Fruit fly (Drosophila melanogaster): Measurements from ENCODE around the gene CG17104.

The CG17104 gene

DNA sequence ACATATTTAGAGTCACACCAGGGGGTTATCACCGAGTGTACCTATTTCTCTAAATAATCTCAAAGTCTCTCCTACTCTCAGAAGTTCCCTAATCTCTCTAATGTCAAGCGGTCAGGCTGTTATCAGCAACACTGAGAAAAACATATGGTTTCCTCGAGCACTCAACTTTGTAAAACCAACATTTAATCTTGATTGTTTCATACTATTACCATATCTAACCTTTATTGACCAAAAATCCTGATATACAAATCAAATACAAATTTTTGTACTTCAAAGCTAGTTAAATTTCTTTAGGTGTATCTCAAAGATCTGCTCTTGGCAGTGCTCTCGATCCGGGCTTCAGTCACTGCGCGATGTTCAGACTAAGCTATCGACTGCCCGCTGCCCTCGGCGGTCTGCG, 26.3 kb downstream of the CG17104 start, which contains the start of gene CG6415 (continued):
- TF ChIP-seq CG11398 (GFP tag; optimal IDR thresholded peaks at IDR 0.05) (peak; percentile 42), Dip2 (GFP tag; IDR thresholded peaks at IDR 0.05) (no peak), CG8478 (optimal IDR thresholded peaks at IDR 0.05) (no peak), chn (GFP tag; optimal IDR thresholded peaks at IDR 0.05) (peak; percentile 52), CG17912 (GFP tag; optimal IDR thresholded peaks at IDR 0.05) (no peak), Hmx (GFP tag; optimal IDR thresholded peaks at IDR 0.05) (no peak), zfh1 (GFP tag; IDR thresholded peaks at IDR 0.05) (peak; percentile 83), grau (tag; optimal IDR thresholded peaks at IDR 0.05) (peak; percentile 81), kay (GFP tag; optimal IDR thresholded peaks at IDR 0.05) (peak; percentile 11), rib (GFP tag; IDR thresholded peaks at IDR 0.05) (no peak), Doc3 (GFP tag; IDR thresholded peaks at IDR 0.05; ENCODE audit: partially characterized antibody) (no peak), tll (GFP tag; optimal IDR thresholded peaks at IDR 0.05) (no peak), CG13424 (tag; optimal IDR thresholded peaks at IDR 0.05) (peak; percentile 84), CG15479 (GFP tag; optimal IDR thresholded peaks at IDR 0.05) (peak; percentile 64), B-H1 (GFP tag; IDR thresholded peaks at IDR 0.05) (peak; percentile 53), Spps (tag; optimal IDR thresholded peaks at IDR 0.05) (peak; percentile 32), CG30403 (GFP tag; optimal IDR thresholded peaks at IDR 0.05) (peak; percentile 69), Mes4 (GFP tag; optimal IDR thresholded peaks at IDR 0.05) (peak; percentile 54), Oaz (GFP tag; IDR thresholded peaks at IDR 0.05) (0 out of 2 replicates have a peak, but pooled peaks have one; percentile 37), sisA (GFP tag; IDR thresholded peaks at IDR 0.05) (peak; percentile 48), BEAF-32 (GFP tag; optimal IDR thresholded peaks at IDR 0.05) (no peak), E2f2 (GFP tag; IDR thresholded peaks at IDR 0.05) (peak; percentile 40; the same call in 1 of the 2 replicates), ci (GFP tag; IDR thresholded peaks at IDR 0.05) (peak; percentile 86), BtbVII (GFP tag; optimal IDR thresholded peaks at IDR 0.05) (peak; percentile 73), Hr3 (GFP tag; optimal IDR thresholded peaks at IDR 0.05) (peak; percentile 60), CG11456 (GFP tag; IDR thresholded peaks at IDR 0.05) (peak; percentile 78), NFAT (GFP tag; IDR thresholded peaks at IDR 0.05) (peak; percentile 39; the same call in 1 of the 2 replicates), scrt (GFP tag; optimal IDR thresholded peaks at IDR 0.05) (peak; percentile 68), ara (GFP tag; IDR thresholded peaks at IDR 0.05) (peak; percentile 75), CG17385 (GFP tag; optimal IDR thresholded peaks at IDR 0.05) (peak; percentile 63), twi (tag; optimal IDR thresholded peaks at IDR 0.05) (no peak), CG2678 (tag; optimal IDR thresholded peaks at IDR 0.05) (peak; percentile 87), H2.0 (GFP tag; IDR thresholded peaks at IDR 0.05) (peak; percentile 77), hb (GFP tag; IDR thresholded peaks at IDR 0.05; ENCODE audit: partially characterized antibody) (no peak), CG3407 (GFP tag; optimal IDR thresholded peaks at IDR 0.05) (peak; percentile 62), shn (GFP tag; optimal IDR thresholded peaks at IDR 0.05) (peak; percentile 18), trh (GFP tag; optimal IDR thresholded peaks at IDR 0.05) (no peak), Opbp (GFP tag; IDR thresholded peaks at IDR 0.05; ENCODE audit: partially characterized antibody) (no peak), Mrtf (GFP tag; IDR thresholded peaks at IDR 0.05) (peak; percentile 57; the same call in 2 of the 3 replicates), maf-S (GFP tag; optimal IDR thresholded peaks at IDR 0.05) (peak; percentile 51), CG6765 (GFP tag; optimal IDR thresholded peaks at IDR 0.05) (peak; percentile 44), Sin3A (optimal IDR thresholded peaks at IDR 0.05) (no peak), CG10321 (GFP tag; IDR thresholded peaks at IDR 0.05) (0 out of 2 replicates have a peak, but pooled peaks have one; percentile 17), CG1832 (GFP tag; optimal IDR thresholded peaks at IDR 0.05) (no peak), CG14014 (GFP tag; IDR thresholded peaks at IDR 0.05) (peak; percentile 80), Sry-β (GFP tag; optimal IDR thresholded peaks at IDR 0.05) (no peak), p53 (GFP tag; optimal IDR thresholded peaks at IDR 0.05) (no peak), Dip3 (GFP tag; optimal IDR thresholded peaks at IDR 0.05) (peak; percentile 63), Rx (GFP tag; IDR thresholded peaks at IDR 0.05) (peak; percentile 47; the same call in 1 of the 2 replicates), unpg (GFP tag; optimal IDR thresholded peaks at IDR 0.05) (peak; percentile 81), Xbp1 (GFP tag; optimal IDR thresholded peaks at IDR 0.05) (peak; percentile 76), CG8388 (GFP tag; optimal IDR thresholded peaks at IDR 0.05) (peak; percentile 72)
